Worm (Caenorhabditis elegans) whole organism, L4 larva: ENCODE results near the gene unc-96.

Source experiments
- D1046.2 ChIP-seq: fragments of 200-800 bp; sonication (Bioruptor generic); IDR thresholded peaks from 2 replicates; pipeline ENCODE4 v1.3.6; 2022; ENCODE audit warnings: missing genetic modification characterization, missing compliant biosample characterization
- F37D6.2 ChIP-seq: sonication (generic microtip); optimal IDR thresholded peaks from 2 replicates; lab custom pipeline; 2016; ENCODE audit warnings: mild to moderate bottlenecking, missing genetic modification characterization, missing compliant biosample characterization
- F49E8.2 ChIP-seq: sonication (generic microtip); optimal IDR thresholded peaks from 2 replicates; lab custom pipeline; 2016; ENCODE audit warnings: missing compliant biosample characterization, mild to moderate bottlenecking, missing genetic modification characterization, borderline replicate concordance
- R02D3.7 ChIP-seq: fragments of 150-350 bp; sonication (generic microtip); optimal IDR thresholded peaks from 3 replicates; lab custom pipeline; 2014; ENCODE audit warnings: missing biosample characterization, missing genetic modification characterization
- aha-1 ChIP-seq: fragments of 150-350 bp; peaks from one replicate; lab custom pipeline; 2014; ENCODE audit warnings: missing biosample characterization, missing genetic modification characterization
- arid-1 ChIP-seq: fragments of 200-800 bp; sonication (Bioruptor generic); conservative IDR thresholded peaks from 2 replicates; pipeline ENCODE4 v1.3.6; 2022; ENCODE audit warnings: missing genetic modification reagents, missing genetic modification characterization, missing compliant biosample characterization
- cey-2 ChIP-seq: sonication (generic microtip); optimal IDR thresholded peaks from 3 replicates; lab custom pipeline; 2017; ENCODE audit warnings: missing genetic modification characterization, mild to moderate bottlenecking, missing compliant biosample characterization, antibody characterized with exemption, borderline replicate concordance; ENCODE audit not compliant: insufficient read depth
- ctbp-1 ChIP-seq: fragments of 200-800 bp; sonication (Bioruptor generic); IDR thresholded peaks from 2 replicates; pipeline ENCODE4 v1.3.6; 2022; ENCODE audit warnings: missing genetic modification reagents, missing genetic modification characterization, missing compliant biosample characterization
- daf-12 ChIP-seq: fragments of 150-350 bp; optimal IDR thresholded peaks from 2 replicates; lab custom pipeline; 2014; ENCODE audit warnings: missing biosample characterization, missing genetic modification reagents, missing genetic modification characterization
- daf-16 ChIP-seq, 3 experiments: sonication (generic microtip); optimal IDR thresholded peaks; 2 replicates each; lab custom pipeline; 2016 to 2017; ENCODE audit warnings: missing genetic modification characterization in 3 of 3, missing genetic modification reagents in 3 of 3, mild to moderate bottlenecking in 2 of 3, missing compliant biosample characterization in 2 of 3, missing biosample characterization in 1 of 3, moderate library complexity in 1 of 3
- dmd-6 ChIP-seq: fragments of 200-800 bp; sonication (Bioruptor generic); IDR thresholded peaks from 2 replicates; pipeline ENCODE4 v1.3.6; 2022; ENCODE audit warnings: missing genetic modification reagents, missing genetic modification characterization, missing compliant biosample characterization
- fkh-10 ChIP-seq: fragments of 150-350 bp; optimal IDR thresholded peaks from 2 replicates; lab custom pipeline; 2014; ENCODE audit warnings: missing biosample characterization, missing genetic modification reagents, missing genetic modification characterization
- hlh-11 ChIP-seq: fragments of 200-800 bp; sonication (Bioruptor generic); optimal IDR thresholded peaks from 2 replicates; lab custom pipeline; 2018; ENCODE audit warnings: mild to moderate bottlenecking, missing genetic modification characterization, missing compliant biosample characterization
- hmg-1.1 ChIP-seq: fragments of 200-800 bp; sonication (Bioruptor generic); IDR thresholded peaks from 2 replicates; pipeline ENCODE4 v1.3.6; 2022; ENCODE audit warnings: missing genetic modification reagents, missing genetic modification characterization, missing compliant biosample characterization
- lin-38 ChIP-seq: fragments of 200-800 bp; sonication (Bioruptor generic); IDR thresholded peaks from 2 replicates; pipeline ENCODE4 v1.3.6; 2022; ENCODE audit warnings: missing genetic modification reagents, missing genetic modification characterization, missing compliant biosample characterization
- mxl-2 ChIP-seq: fragments of 200-800 bp; sonication (Bioruptor generic); conservative IDR thresholded peaks from 2 replicates; pipeline ENCODE4 v1.3.6; 2022; ENCODE audit warnings: missing genetic modification reagents, missing genetic modification characterization, missing compliant biosample characterization
- nhr-10 ChIP-seq: fragments of 150-350 bp; optimal IDR thresholded peaks from 2 replicates; lab custom pipeline; 2014; ENCODE audit warnings: missing biosample characterization, missing genetic modification characterization
- nhr-11 ChIP-seq: fragments of 150-350 bp; optimal IDR thresholded peaks from 2 replicates; lab custom pipeline; 2014; ENCODE audit warnings: missing biosample characterization, missing genetic modification characterization
- nhr-237 ChIP-seq: sonication (generic microtip); optimal IDR thresholded peaks from 2 replicates; lab custom pipeline; 2017; ENCODE audit warnings: missing biosample characterization, missing genetic modification characterization
- nhr-42 ChIP-seq: fragments of 200-800 bp; sonication (Bioruptor generic); IDR thresholded peaks from 2 replicates; pipeline ENCODE4 v1.3.6; 2022; ENCODE audit warnings: missing genetic modification characterization, missing compliant biosample characterization
- nhr-6 ChIP-seq: fragments of 150-350 bp; optimal IDR thresholded peaks from 2 replicates; lab custom pipeline; 2014; ENCODE audit warnings: missing biosample characterization, missing genetic modification characterization
- nhr-77 ChIP-seq: fragments of 150-350 bp; optimal IDR thresholded peaks from 2 replicates; lab custom pipeline; 2014; ENCODE audit warnings: missing biosample characterization, missing genetic modification characterization
- php-3 ChIP-seq: fragments of 200-800 bp; sonication (Bioruptor generic); IDR thresholded peaks from 2 replicates; pipeline ENCODE4 v1.3.6; 2022; ENCODE audit warnings: missing genetic modification reagents, missing genetic modification characterization, missing compliant biosample characterization
- pqm-1 ChIP-seq: sonication (generic microtip); optimal IDR thresholded peaks from 2 replicates; lab custom pipeline; 2017; ENCODE audit warnings: missing biosample characterization, missing genetic modification characterization
- saeg-2 ChIP-seq: fragments of 200-800 bp; sonication (Bioruptor generic); IDR thresholded peaks from 2 replicates; pipeline ENCODE4 v1.3.6; 2022; ENCODE audit warnings: missing genetic modification reagents, missing genetic modification characterization, missing compliant biosample characterization
- set-16 ChIP-seq: fragments of 200-800 bp; sonication (Bioruptor generic); IDR thresholded peaks from 2 replicates; pipeline ENCODE4 v1.3.6; 2022; ENCODE audit warnings: missing genetic modification reagents, missing genetic modification characterization, missing compliant biosample characterization
- skn-1 ChIP-seq: fragments of 150-350 bp; optimal IDR thresholded peaks from 2 replicates; lab custom pipeline; 2014; ENCODE audit warnings: missing biosample characterization, missing genetic modification characterization
- snpc-1.2 ChIP-seq: fragments of 200-800 bp; sonication (Bioruptor generic); IDR thresholded peaks from 2 replicates; pipeline ENCODE4 v1.3.6; 2022; ENCODE audit warnings: missing genetic modification reagents, missing genetic modification characterization, missing compliant biosample characterization
- unc-62 ChIP-seq, 3 experiments: fragments of 150-350 bp in 1 of 3; sonication (generic microtip); optimal IDR thresholded peaks in 2 of 3; peaks in 1 of 3; 1 replicate in 1 of 3; 2 replicates in 2 of 3; lab custom pipeline; 2014 to 2017; ENCODE audit warnings: missing biosample characterization in 3 of 3, missing genetic modification characterization in 3 of 3, missing genetic modification reagents in 3 of 3, missing genotype in 1 of 3
- vab-7 ChIP-seq: fragments of 200-800 bp; sonication (Bioruptor generic); IDR thresholded peaks from 2 replicates; pipeline ENCODE4 v1.3.6; 2022; ENCODE audit warnings: missing genetic modification reagents, missing genetic modification characterization, missing compliant biosample characterization
- zag-1 ChIP-seq: fragments of 150-350 bp; optimal IDR thresholded peaks from 2 replicates; lab custom pipeline; 2014; ENCODE audit warnings: missing biosample characterization, missing genetic modification characterization
- zip-2 ChIP-seq: fragments of 150-350 bp; optimal IDR thresholded peaks from 2 replicates; lab custom pipeline; 2014; ENCODE audit warnings: missing biosample characterization, missing genetic modification characterization

unc-96 gene

DNA sequence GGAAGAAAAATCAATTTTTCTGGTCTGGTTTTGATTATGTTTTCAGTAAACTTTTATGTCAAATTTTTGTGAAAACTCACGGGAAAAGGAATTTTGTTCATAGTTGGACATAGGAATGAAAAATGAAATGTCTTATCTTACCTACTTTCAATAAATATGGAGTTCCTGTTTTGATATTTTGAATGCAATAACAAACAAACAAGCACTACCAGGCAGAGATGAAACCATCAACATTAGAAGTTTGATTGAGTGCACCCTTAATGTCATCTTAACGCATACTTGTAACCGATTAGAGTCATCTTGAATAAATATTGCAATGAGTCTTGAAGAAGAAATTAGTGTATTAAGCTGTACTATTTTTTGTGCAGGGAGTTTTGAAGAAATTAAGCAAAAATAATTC lies 20.4 kb upstream of the unc-96 start, which contains the start of gene M6.11:
M6.11 (minus strand) TSS at position 101 of the 400 bp plus-strand sequence.
- TF ChIP-seq cey-2 (no peak), aha-1 (tag; lab: Kevin White, UChicago) (peak; percentile 44)
- TF ChIP-seq, all 104 proteins: peak for 1

DNA sequence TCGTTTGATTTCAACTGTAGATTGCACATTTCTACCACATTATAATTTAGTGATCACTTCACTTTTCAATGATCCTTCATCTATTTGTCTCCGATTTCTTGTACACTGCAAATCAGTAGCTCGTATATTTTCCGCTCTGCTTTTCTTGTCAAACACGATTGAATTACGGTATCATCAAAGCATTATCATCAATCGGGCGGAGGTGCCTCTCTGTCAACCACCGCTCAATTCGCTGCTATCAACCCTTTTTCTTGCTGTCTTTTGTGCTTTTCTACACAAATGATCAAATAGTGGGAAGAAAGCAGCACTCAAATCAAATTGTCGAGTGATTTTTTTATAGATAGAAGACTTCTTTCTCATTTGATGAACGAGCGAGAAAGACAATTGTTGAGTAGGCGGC lies 16.5 kb upstream of the unc-96 start:
- no peak for TF ChIP-seq R02D3.7 (tag; lab: Kevin White, UChicago)
- peak in 1 of 2 experiments; percentile 94 for TF ChIP-seq unc-62 (GFP tag; optimal IDR thresholded peaks at IDR 0.05 in 1 of 2; lab: Kevin White, UChicago)
- TF ChIP-seq unc-62 (tag; optimal IDR thresholded peaks at IDR 0.05; lab: Kevin White, UChicago) = no peak
- TF ChIP-seq fkh-10 = no peak
- no peak for TF ChIP-seq nhr-10
- TF ChIP-seq nhr-77 (tag; lab: Kevin White, UChicago) = no peak
- TF ChIP-seq nhr-42 (GFP tag; lab: Robert Waterston, UW) = no peak
- TF ChIP-seq hmg-1.1 (GFP tag; lab: Robert Waterston, UW) = no peak
- peak; percentile 69 for TF ChIP-seq pqm-1 (tag; lab: Kevin White, UChicago)
- TF ChIP-seq php-3 (GFP tag; lab: Robert Waterston, UW) = peak; percentile 43; the same call in 1 of the 2 replicates
- TF ChIP-seq nhr-6 (tag; lab: Kevin White, UChicago) = no peak
- TF ChIP-seq F49E8.2 (tag; lab: Kevin White, UChicago) = no peak
- no peak for TF ChIP-seq nhr-11 (tag; lab: Kevin White, UChicago)
- TF ChIP-seq aha-1 (tag; lab: Kevin White, UChicago) = peak; percentile 37
- TF ChIP-seq vab-7 = no peak
- no peak for TF ChIP-seq daf-16 (GFP tag; optimal IDR thresholded peaks at IDR 0.05; lab: Kevin White, UChicago)
- peak; percentile 31 for TF ChIP-seq daf-16 (tag; optimal IDR thresholded peaks at IDR 0.05; lab: Kevin White, UChicago)
- peak; percentile 69 for TF ChIP-seq dmd-6 (GFP tag; lab: Robert Waterston, UW)
- TF ChIP-seq hlh-11 = peak; percentile 50
- TF ChIP-seq F37D6.2 (tag; lab: Kevin White, UChicago) = no peak
- TF ChIP-seq zip-2 (tag; lab: Kevin White, UChicago) = no peak

DNA sequence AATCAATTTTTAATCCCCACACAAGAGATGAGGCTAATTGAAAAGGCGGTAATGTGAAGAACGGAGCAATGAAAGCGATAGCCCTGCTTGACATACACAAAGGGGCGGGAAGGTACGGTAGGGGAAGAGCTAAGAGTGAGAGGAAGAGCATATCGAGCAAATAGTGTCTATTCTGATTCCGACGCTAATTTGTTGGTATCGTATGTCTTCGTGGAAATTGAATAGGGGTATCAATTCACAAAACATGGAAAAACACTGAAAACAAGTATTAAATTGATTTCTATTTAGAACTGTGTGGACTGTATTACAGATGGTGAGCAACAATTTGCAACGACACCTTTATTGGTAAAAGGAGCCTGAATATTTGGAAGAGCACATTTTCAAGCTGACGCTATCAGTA lies 15.8 kb upstream of the unc-96 start, which contains the start of gene pha-2:
pha-2 (minus strand) TSS at position 101 of the 400 bp plus-strand sequence.
- TF ChIP-seq daf-16 (GFP tag; optimal IDR thresholded peaks at IDR 0.05; lab: Kevin White, UChicago) (no peak), daf-16 (tag; optimal IDR thresholded peaks at IDR 0.05; lab: Kevin White, UChicago) (no peak), snpc-1.2 (GFP tag; lab: Robert Waterston, UW) (no peak), hlh-11 (no peak), nhr-237 (no peak), saeg-2 (GFP tag; lab: Robert Waterston, UW) (no peak), arid-1 (GFP tag; lab: Robert Waterston, UW) (no peak)

DNA sequence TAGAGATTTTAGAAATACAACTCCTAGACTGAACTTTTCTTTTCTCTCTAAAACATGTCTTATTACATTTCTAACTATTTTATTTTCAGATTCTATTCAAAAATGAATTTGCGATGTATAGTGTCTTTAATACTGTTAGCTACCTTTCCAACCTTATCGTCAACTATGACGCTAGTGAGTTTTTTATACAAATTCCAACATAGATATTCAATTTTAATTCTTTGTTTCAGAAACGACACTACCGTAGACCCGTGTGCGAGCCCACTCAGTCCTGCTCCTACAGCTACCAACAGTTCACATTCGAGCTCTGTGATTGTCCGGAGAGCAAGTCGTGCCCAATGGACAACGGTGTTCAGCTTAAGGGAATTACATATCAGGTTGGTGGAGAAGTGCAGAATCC lies 8.0 kb upstream of the unc-96 start, which contains the start of gene M6.4:
M6.4 (plus strand) TSS at position 55 of the 400 bp plus-strand sequence.
- TF ChIP-seq unc-62 (GFP tag; optimal IDR thresholded peaks at IDR 0.05 in 1 of 2; lab: Kevin White, UChicago) = peak in 1 of 2 experiments; percentile 50
- no peak for TF ChIP-seq unc-62 (tag; optimal IDR thresholded peaks at IDR 0.05; lab: Kevin White, UChicago)
- TF ChIP-seq mxl-2 (GFP tag; lab: Robert Waterston, UW) = no peak
- TF ChIP-seq, all 104 proteins: peak for 1

DNA sequence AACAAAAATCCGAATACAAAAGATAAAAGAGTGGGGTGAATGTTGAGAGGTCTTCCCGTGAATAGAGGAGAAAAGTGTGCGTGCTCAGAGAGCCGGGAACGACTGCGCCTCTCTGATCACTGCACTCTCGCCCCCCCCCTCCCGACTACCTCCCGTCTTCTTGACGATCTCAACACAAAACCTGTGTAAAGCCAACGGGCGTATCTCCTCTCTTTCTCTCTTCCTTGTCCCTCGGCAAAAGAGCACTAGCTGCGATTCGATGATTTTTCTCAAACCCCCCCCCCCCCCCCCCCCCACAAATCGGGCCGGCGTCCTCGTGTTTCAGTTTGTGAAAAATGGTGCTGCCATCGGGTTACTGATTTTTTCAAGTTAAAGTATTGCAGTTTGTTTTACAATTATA lies 598 bp upstream of the unc-96 start:
- TF ChIP-seq lin-38 (no peak), arid-1 (GFP tag; lab: Robert Waterston, UW) (no peak), skn-1 (tag; lab: Kevin White, UChicago) (no peak), saeg-2 (GFP tag; lab: Robert Waterston, UW) (no peak), D1046.2 (no peak), ctbp-1 (no peak), zag-1 (tag; lab: Kevin White, UChicago) (no peak), set-16 (GFP tag; lab: Robert Waterston, UW) (no peak; the same call in 1 of the 2 replicates), daf-12 (tag; lab: Kevin White, UChicago) (no peak)
